Fruit fly (Drosophila melanogaster) whole organism, embryonic: ENCODE results near the gene Polr3F.

ENCODE experiments used
- CG10431 ChIP-seq: fragments of 200-800 bp; sonication (Bioruptor generic); optimal IDR thresholded peaks from 3 replicates; lab custom pipeline; 2018; ENCODE audit warnings: missing biosample characterization, mild to moderate bottlenecking, missing genetic modification characterization
- CG11093 ChIP-seq: fragments of 200-800 bp; sonication (Bioruptor generic); IDR thresholded peaks from 3 replicates; pipeline ENCODE4 v1.3.6; 2022; ENCODE audit warnings: missing biosample characterization, missing genetic modification characterization
- CG12155 ChIP-seq: fragments of 200-800 bp; sonication (Bioruptor generic); optimal IDR thresholded peaks from 3 replicates; lab custom pipeline; 2016; ENCODE audit warnings: missing biosample characterization, missing genetic modification characterization
- CG12219 ChIP-seq: fragments of 200-800 bp; sonication (Bioruptor generic); optimal IDR thresholded peaks from 3 replicates; lab custom pipeline; 2018; ENCODE audit warnings: missing biosample characterization, mild to moderate bottlenecking, missing genetic modification characterization
- CG2120 ChIP-seq: fragments of 200-800 bp; sonication (Bioruptor generic); optimal IDR thresholded peaks from 3 replicates; lab custom pipeline; 2016; ENCODE audit warnings: missing biosample characterization, missing genetic modification characterization
- CG2202 ChIP-seq: fragments of 200-800 bp; sonication (Bioruptor generic); optimal IDR thresholded peaks from 2 replicates; lab custom pipeline; 2018; ENCODE audit warnings: missing biosample characterization, mild to moderate bottlenecking, missing genetic modification characterization
- CG2875 ChIP-seq: fragments of 200-800 bp; sonication (Bioruptor generic); optimal IDR thresholded peaks from 2 replicates; lab custom pipeline; 2017; ENCODE audit warnings: missing biosample characterization, mild to moderate bottlenecking, missing genetic modification characterization, missing genetic modification reagents
- CG30020 ChIP-seq: fragments of 200-800 bp; optimal IDR thresholded peaks from 2 replicates; lab custom pipeline; 2019; ENCODE audit warnings: missing biosample characterization, mild to moderate bottlenecking, missing genetic modification characterization, moderate library complexity
- CG43689 ChIP-seq: fragments of 200-800 bp; sonication (Bioruptor generic); IDR thresholded peaks from 2 replicates; pipeline ENCODE4 v1.3.6; 2022; ENCODE audit warnings: missing biosample characterization, missing genetic modification characterization
- CG4404 ChIP-seq: fragments of 200-800 bp; sonication (Bioruptor generic); IDR thresholded peaks from 2 replicates; pipeline ENCODE4 v1.3.6; 2022; ENCODE audit warnings: missing biosample characterization, missing genetic modification characterization
- CG4424 ChIP-seq: fragments of 200-800 bp; sonication (Bioruptor generic); optimal IDR thresholded peaks from 3 replicates; lab custom pipeline; 2016; ENCODE audit warnings: missing biosample characterization, missing genetic modification characterization
- CG4617 ChIP-seq: fragments of 200-800 bp; sonication (Bioruptor generic); optimal IDR thresholded peaks from 3 replicates; lab custom pipeline; 2016; ENCODE audit warnings: missing biosample characterization, missing genetic modification characterization, borderline replicate concordance
- CG8290 ChIP-seq, 3 experiments: fragments of 200-800 bp; sonication (Bioruptor generic); optimal IDR thresholded peaks; 2 replicates each; lab custom pipeline; 2016 to 2019; ENCODE audit warnings: missing biosample characterization in 3 of 3, missing genetic modification characterization in 3 of 3, mild to moderate bottlenecking in 2 of 3, moderate library complexity in 1 of 3
- CG8359 ChIP-seq: fragments of 200-800 bp; sonication (Bioruptor generic); optimal IDR thresholded peaks from 2 replicates; lab custom pipeline; 2017; ENCODE audit warnings: missing biosample characterization, mild to moderate bottlenecking, missing genetic modification characterization, borderline replicate concordance
- CG9437 ChIP-seq: fragments of 200-800 bp; sonication (Bioruptor generic); optimal IDR thresholded peaks from 2 replicates; lab custom pipeline; 2018; ENCODE audit warnings: missing biosample characterization, mild to moderate bottlenecking, missing genetic modification characterization
- D ChIP-seq, 2 experiments: fragments of 200-800 bp in 1 of 2; fragments of >200 bp in 1 of 2; sonication (Bioruptor generic) in 1 of 2; optimal IDR thresholded peaks; 2 replicates in 1 of 2; 3 replicates in 1 of 2; lab custom pipeline; 2017; ENCODE audit warnings: mild to moderate bottlenecking in 1 of 2, missing biosample characterization in 1 of 2, missing genetic modification characterization in 1 of 2, missing genetic modification reagents in 1 of 2
- Dip2 ChIP-seq: fragments of 200-800 bp; sonication (Bioruptor generic); IDR thresholded peaks from 2 replicates; pipeline ENCODE4 v1.3.6; 2022; ENCODE audit warnings: missing biosample characterization, missing genetic modification characterization
- Doc3 ChIP-seq: fragments of 200-800 bp; sonication (Bioruptor generic); IDR thresholded peaks from 3 replicates; pipeline ENCODE4 v1.3.6; 2022; ENCODE audit warnings: missing biosample characterization, missing genetic modification characterization; ENCODE audit not compliant: partially characterized antibody
- Elba2 ChIP-seq: fragments of 200-800 bp; sonication (Bioruptor generic); optimal IDR thresholded peaks from 3 replicates; lab custom pipeline; 2016; ENCODE audit warnings: missing biosample characterization, missing genetic modification characterization
- GATAe ChIP-seq: fragments of 200-800 bp; sonication (Bioruptor generic); conservative IDR thresholded peaks from 2 replicates; pipeline ENCODE4 v1.3.6; 2022; ENCODE audit warnings: missing biosample characterization, missing genetic modification characterization
- H15 ChIP-seq: fragments of 200-800 bp; sonication (Bioruptor generic); IDR thresholded peaks from 3 replicates; pipeline ENCODE4 v1.3.6; 2022; ENCODE audit warnings: missing biosample characterization, missing genetic modification characterization
- HLH54F ChIP-seq: fragments of 200-800 bp; sonication (Bioruptor generic); optimal IDR thresholded peaks from 3 replicates; lab custom pipeline; 2016; ENCODE audit warnings: missing biosample characterization, missing genetic modification characterization
- Meics ChIP-seq: fragments of 200-800 bp; sonication (Bioruptor generic); optimal IDR thresholded peaks from 2 replicates; lab custom pipeline; 2017; ENCODE audit warnings: missing biosample characterization, mild to moderate bottlenecking, missing genetic modification characterization
- Nf-YA ChIP-seq: fragments of 200-800 bp; sonication (Bioruptor generic); IDR thresholded peaks from 2 replicates; pipeline ENCODE4 v1.3.6; 2022; ENCODE audit warnings: missing biosample characterization, missing genetic modification characterization
- Oaz ChIP-seq: fragments of 200-800 bp; sonication (Bioruptor generic); IDR thresholded peaks from 2 replicates; pipeline ENCODE4 v1.3.6; 2022; ENCODE audit warnings: missing biosample characterization, missing genetic modification characterization
- Side ChIP-seq: fragments of 200-800 bp; sonication (Bioruptor generic); optimal IDR thresholded peaks from 2 replicates; lab custom pipeline; 2016; ENCODE audit warnings: missing biosample characterization, missing genetic modification characterization
- Ssrp ChIP-seq: fragments of 200-800 bp; sonication (Bioruptor generic); optimal IDR thresholded peaks from 2 replicates; lab custom pipeline; 2018; ENCODE audit warnings: missing biosample characterization, mild to moderate bottlenecking, missing genetic modification characterization, moderate library complexity
- Xbp1 ChIP-seq: fragments of 200-800 bp; sonication (Bioruptor generic); optimal IDR thresholded peaks from 3 replicates; lab custom pipeline; 2016; ENCODE audit warnings: missing biosample characterization, mild to moderate bottlenecking, missing genetic modification characterization
- ash1 ChIP-seq: fragments of 200-800 bp; sonication (Bioruptor generic); optimal IDR thresholded peaks from 2 replicates; lab custom pipeline; 2018; ENCODE audit warnings: missing biosample characterization, mild to moderate bottlenecking, missing genetic modification characterization
- btn ChIP-seq: fragments of 200-800 bp; sonication (Bioruptor generic); optimal IDR thresholded peaks from 2 replicates; lab custom pipeline; 2016; ENCODE audit warnings: missing biosample characterization, missing genetic modification characterization
- chif ChIP-seq, 2 experiments: fragments of 200-800 bp; sonication (Bioruptor generic); optimal IDR thresholded peaks; 3 replicates each; lab custom pipeline; 2016; ENCODE audit warnings: missing biosample characterization in 2 of 2, missing genetic modification characterization in 2 of 2
- danr ChIP-seq: fragments of 200-800 bp; sonication (Bioruptor generic); IDR thresholded peaks from 2 replicates; pipeline ENCODE4 v1.3.6; 2022; ENCODE audit warnings: missing biosample characterization, missing genetic modification characterization
- dimm ChIP-seq: fragments of 200-800 bp; sonication (Bioruptor generic); IDR thresholded peaks from 2 replicates; pipeline ENCODE4 v1.3.6; 2022; ENCODE audit warnings: missing biosample characterization, missing genetic modification characterization
- ftz-f1 ChIP-seq: fragments of 200-800 bp; sonication (Bioruptor generic); optimal IDR thresholded peaks from 2 replicates; lab custom pipeline; 2016; ENCODE audit warnings: missing biosample characterization, missing genetic modification characterization
- gce ChIP-seq: fragments of 200-800 bp; sonication (Bioruptor generic); IDR thresholded peaks from 3 replicates; pipeline ENCODE4 v1.3.6; 2022; ENCODE audit warnings: missing biosample characterization, missing genetic modification characterization
- jumu ChIP-seq: fragments of 200-800 bp; sonication (Bioruptor generic); optimal IDR thresholded peaks from 3 replicates; lab custom pipeline; 2016; ENCODE audit warnings: missing biosample characterization, missing genetic modification characterization
- lilli ChIP-seq: fragments of 200-800 bp; sonication (Bioruptor generic); optimal IDR thresholded peaks from 3 replicates; lab custom pipeline; 2016; ENCODE audit warnings: missing biosample characterization, missing genetic modification characterization
- nau ChIP-seq: fragments of 200-800 bp; sonication (Bioruptor generic); optimal IDR thresholded peaks from 3 replicates; lab custom pipeline; 2017; ENCODE audit warnings: missing biosample characterization, mild to moderate bottlenecking, missing genetic modification characterization, missing genetic modification reagents
- pb ChIP-seq: fragments of 200-800 bp; sonication (Bioruptor generic); optimal IDR thresholded peaks from 3 replicates; lab custom pipeline; 2016; ENCODE audit warnings: missing biosample characterization, missing genetic modification characterization
- ranshi ChIP-seq: fragments of 200-800 bp; sonication (Bioruptor generic); IDR thresholded peaks from 2 replicates; pipeline ENCODE4 v1.3.6; 2022; ENCODE audit warnings: missing biosample characterization, missing genetic modification characterization
- ro ChIP-seq: fragments of 200-800 bp; sonication (Bioruptor generic); IDR thresholded peaks from 2 replicates; pipeline ENCODE4 v1.3.6; 2022; ENCODE audit warnings: missing biosample characterization, missing genetic modification characterization
- schlank ChIP-seq: fragments of 200-800 bp; sonication (Bioruptor generic); optimal IDR thresholded peaks from 2 replicates; lab custom pipeline; 2018; ENCODE audit warnings: missing biosample characterization, mild to moderate bottlenecking, missing genetic modification characterization
- slou ChIP-seq: fragments of 200-800 bp; sonication (Bioruptor generic); optimal IDR thresholded peaks from 3 replicates; lab custom pipeline; 2016; ENCODE audit warnings: missing biosample characterization, missing genetic modification characterization
- stc ChIP-seq: fragments of 200-800 bp; sonication (Bioruptor generic); IDR thresholded peaks from 2 replicates; pipeline ENCODE4 v1.3.6; 2022; ENCODE audit warnings: missing biosample characterization, missing genetic modification characterization
- sug ChIP-seq: fragments of 200-800 bp; optimal IDR thresholded peaks from 2 replicates; lab custom pipeline; 2019; ENCODE audit warnings: missing biosample characterization, mild to moderate bottlenecking, missing genetic modification characterization, moderate library complexity
- tx ChIP-seq: fragments of 200-800 bp; sonication (Bioruptor generic); optimal IDR thresholded peaks from 2 replicates; lab custom pipeline; 2016; ENCODE audit warnings: missing biosample characterization, missing genetic modification characterization
- vvl ChIP-seq: fragments of 200-800 bp; sonication (Bioruptor generic); IDR thresholded peaks from 2 replicates; pipeline ENCODE4 v1.3.6; 2022; ENCODE audit warnings: missing biosample characterization, missing genetic modification characterization
- wdn ChIP-seq: fragments of 200-800 bp; sonication (Bioruptor generic); IDR thresholded peaks from 2 replicates; pipeline ENCODE4 v1.3.6; 2022; ENCODE audit warnings: missing biosample characterization, missing genetic modification characterization

Polr3F gene

DNA sequence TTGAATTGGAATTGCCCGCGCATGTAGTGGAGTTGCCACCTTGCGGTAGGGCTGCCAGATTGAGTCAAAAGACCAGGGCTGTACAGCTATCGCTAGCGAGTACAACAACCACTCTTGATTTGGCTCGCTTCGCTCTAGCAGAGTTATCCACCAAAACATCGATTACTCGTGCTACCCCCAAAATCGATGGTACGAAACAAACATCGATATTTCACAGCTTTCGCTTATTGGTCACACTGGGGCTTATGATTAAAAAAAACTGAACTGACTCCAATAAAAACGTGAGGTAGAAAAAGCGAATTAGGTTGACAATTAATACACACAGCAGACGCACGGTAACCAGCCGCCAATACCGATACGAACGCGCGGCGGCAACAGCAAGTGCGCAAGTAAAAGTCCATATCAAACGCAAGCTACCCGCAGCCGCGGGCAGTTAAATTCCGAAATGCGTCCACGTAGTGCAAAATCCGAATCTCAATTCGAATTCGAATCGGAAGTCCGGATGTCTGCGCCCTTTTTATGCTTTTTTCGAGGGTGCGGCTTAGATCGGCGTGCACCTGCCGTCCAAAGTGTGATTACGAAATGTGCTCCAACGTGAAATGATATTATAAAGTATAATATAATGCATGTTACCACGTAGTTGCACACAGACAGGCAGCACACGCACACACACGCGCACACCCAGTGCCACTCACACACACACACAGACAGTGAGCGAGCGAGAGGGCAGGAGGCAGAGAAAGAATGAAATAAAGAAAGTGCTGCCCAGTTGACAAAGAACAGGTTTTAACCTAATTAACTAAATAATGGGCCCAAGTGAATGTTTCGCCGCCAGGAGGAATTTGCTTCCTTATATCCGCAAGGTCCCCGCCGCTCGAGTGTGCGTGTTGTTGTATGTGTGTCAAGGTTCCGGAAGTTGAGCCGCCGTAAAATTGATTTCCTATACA is 10.4 kb downstream of the Polr3F start, which contains the start of gene Sar1 (continued):
- TF ChIP-seq sug (tag; lab: Kevin White, UChicago) (peak; percentile 60), CG43689 (GFP tag; lab: Robert Waterston, UW) (no peak), wdn (no peak), H15 (no peak), tx (GFP tag; lab: Kevin White, UChicago) (peak; percentile 45), jumu (GFP tag; lab: Kevin White, UChicago) (peak; percentile 70), CG4617 (GFP tag; lab: Kevin White, UChicago) (peak; percentile 60), HLH54F (GFP tag; lab: Kevin White, UChicago) (peak; percentile 23), Elba2 (GFP tag; lab: Kevin White, UChicago) (peak; percentile 76), nau (GFP tag; lab: Kevin White, UChicago) (no peak), CG12219 (no peak), GATAe (GFP tag; lab: Robert Waterston, UW) (no peak), slou (GFP tag; lab: Kevin White, UChicago) (no peak), CG9437 (GFP tag; lab: Kevin White, UChicago) (peak; percentile 55), pb (GFP tag; lab: Kevin White, UChicago) (no peak), btn (GFP tag; lab: Kevin White, UChicago) (no peak), Oaz (GFP tag; lab: Robert Waterston, UW) (no peak), CG2875 (no peak), Nf-YA (GFP tag; lab: Robert Waterston, UW) (no peak), CG11093 (GFP tag; lab: Robert Waterston, UW) (no peak; the same call in 2 of the 3 replicates), Ssrp (tag; lab: Kevin White, UChicago) (no peak), CG2120 (GFP tag; lab: Kevin White, UChicago) (peak; percentile 50), ftz-f1 (GFP tag; lab: Kevin White, UChicago) (peak; percentile 81), CG4404 (GFP tag; lab: Robert Waterston, UW) (no peak; the same call in 1 of the 2 replicates), stc (no peak), CG2202 (tag; lab: Kevin White, UChicago) (peak; percentile 12), dimm (no peak), CG30020 (tag; lab: Kevin White, UChicago) (peak; percentile 13), Meics (GFP tag; lab: Kevin White, UChicago) (no peak), CG8359 (GFP tag; lab: Kevin White, UChicago) (no peak), CG4424 (no peak), D (optimal IDR thresholded peaks at IDR 0.05; lab: Kevin White, UChicago) (peak; percentile 61), D (GFP tag; optimal IDR thresholded peaks at IDR 0.05; lab: Kevin White, UChicago) (no peak), Side (GFP tag; lab: Kevin White, UChicago) (no peak), CG10431 (GFP tag; lab: Kevin White, UChicago) (no peak), chif (GFP tag; optimal IDR thresholded peaks at IDR 0.05; lab: Kevin White, UChicago) (peak; percentile 0 to 46), Dip2 (no peak), CG8290 (GFP tag; optimal IDR thresholded peaks at IDR 0.05; lab: Kevin White, UChicago) (peak; percentile 55), CG8290 (tag; optimal IDR thresholded peaks at IDR 0.05; lab: Kevin White, UChicago) (peak in 1 of 2 experiments; percentile 92), CG12155 (GFP tag; lab: Kevin White, UChicago) (peak; percentile 44), Xbp1 (peak; percentile 46), schlank (no peak), ash1 (GFP tag; lab: Kevin White, UChicago) (no peak), lilli (GFP tag; lab: Kevin White, UChicago) (peak; percentile 42), ranshi (GFP tag; lab: Robert Waterston, UW) (0 out of 2 replicates have a peak, but pooled peaks have one; percentile 6), gce (GFP tag; lab: Robert Waterston, UW) (peak; percentile 23; the same call in 1 of the 3 replicates), vvl (GFP tag; lab: Robert Waterston, UW) (peak; percentile 72), Doc3 (GFP tag; lab: Robert Waterston, UW) (peak; percentile 82), ro (GFP tag; lab: Robert Waterston, UW) (no peak), danr (GFP tag; lab: Robert Waterston, UW) (no peak)
